Worm (Caenorhabditis elegans): ENCODE measurements around the gene C10A4.2.

DNA sequence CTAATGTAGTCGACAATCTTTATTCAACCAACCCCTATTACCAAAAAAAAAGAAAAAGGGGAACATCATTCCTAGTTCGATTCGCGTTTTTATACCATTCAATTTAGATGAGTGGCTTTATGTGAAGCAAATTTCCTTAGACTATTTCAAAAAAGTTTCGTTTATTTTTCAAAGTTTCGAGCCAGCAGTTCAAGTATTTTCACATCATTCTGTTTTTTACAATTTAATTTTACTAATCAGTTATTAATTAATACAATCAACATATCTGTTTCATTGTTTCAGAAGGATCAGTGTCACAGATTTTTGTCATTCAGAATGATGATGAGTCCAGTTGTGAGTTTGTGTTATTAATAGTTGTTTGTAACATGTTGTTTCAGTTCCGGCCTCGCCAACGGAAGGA lies at the start of gene C10A4.2:
- TF ChIP-seq B0019.2 (GFP tag; conservative IDR thresholded peaks at IDR 0.05) (no peak), gei-17 (GFP tag; optimal IDR thresholded peaks at IDR 0.05) (no peak)
